Worm (Caenorhabditis elegans) whole organism, midembryonic: Measurements from ENCODE around the gene csp-2.

Experiments used
- T22C8.4 ChIP-seq: fragments of 200-800 bp; sonication (Bioruptor generic); IDR thresholded peaks from 2 replicates; pipeline ENCODE4 v1.3.6; 2022; ENCODE audit warnings: missing genetic modification characterization, missing compliant biosample characterization
- klf-2 ChIP-seq: fragments of 200-800 bp; sonication (Bioruptor generic); conservative IDR thresholded peaks from 2 replicates; pipeline ENCODE4 v1.3.6; 2022; ENCODE audit warnings: missing genetic modification reagents, missing genetic modification characterization, missing compliant biosample characterization
- med-1 ChIP-seq: sonication (generic microtip); optimal IDR thresholded peaks from 2 replicates; lab custom pipeline; 2017; ENCODE audit warnings: missing genetic modification characterization, mild to moderate bottlenecking, missing compliant biosample characterization, antibody characterized with exemption, missing genetic modification reagents; ENCODE audit not compliant: insufficient read depth
- tab-1 ChIP-seq: fragments of 200-800 bp; sonication (Bioruptor generic); IDR thresholded peaks from 2 replicates; pipeline ENCODE4 v1.3.6; 2022; ENCODE audit warnings: missing genetic modification characterization, missing compliant biosample characterization
- ztf-23 ChIP-seq: fragments of 200-800 bp; sonication (Bioruptor generic); IDR thresholded peaks from 2 replicates; pipeline ENCODE4 v1.3.6; 2022; ENCODE audit warnings: missing genetic modification reagents, missing genetic modification characterization, missing compliant biosample characterization
- ztf-29 ChIP-seq: fragments of 200-800 bp; sonication (Bioruptor generic); IDR thresholded peaks from 2 replicates; pipeline ENCODE4 v1.3.6; 2022; ENCODE audit warnings: missing genetic modification reagents, missing genetic modification characterization, missing compliant biosample characterization

DNA sequence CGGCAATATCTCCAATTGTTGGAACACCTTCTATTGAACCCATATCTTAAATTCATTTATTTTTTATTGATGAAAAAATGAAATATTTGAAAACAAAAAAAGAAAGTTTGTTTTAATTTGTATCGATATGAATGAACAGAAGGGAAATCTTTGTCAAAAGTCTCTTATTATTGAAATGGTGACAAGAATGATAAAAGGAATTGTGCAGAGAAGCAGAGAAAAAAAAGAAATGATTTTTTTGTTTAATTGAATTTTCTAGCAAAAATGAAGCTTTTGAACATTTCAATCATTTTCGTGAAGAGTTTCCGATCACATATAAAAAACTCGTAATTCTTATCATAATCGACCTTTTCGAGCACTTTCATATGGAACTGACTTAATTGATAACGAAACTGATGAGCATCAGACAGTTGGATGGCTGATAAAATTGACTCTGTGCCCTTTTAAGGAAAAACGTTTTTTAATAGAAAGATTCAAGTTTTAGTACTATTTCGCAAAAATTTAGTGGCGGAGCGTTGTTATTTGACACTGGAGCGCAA, 31.8 kb upstream of the csp-2 start, which contains the start of the genes aat-4 and T13A10.1:
- TF ChIP-seq klf-2 (GFP tag; lab: Robert Waterston, UW), result no peak
- no peak for TF ChIP-seq ztf-29 (GFP tag; lab: Robert Waterston, UW)
- TF ChIP-seq med-1 (GFP tag; lab: Kevin White, UChicago), result no peak
- TF ChIP-seq tab-1 (GFP tag; lab: Robert Waterston, UW), result no peak
- no peak for TF ChIP-seq T22C8.4 (GFP tag; lab: Robert Waterston, UW)
- no peak for TF ChIP-seq ztf-23
